Fruit fly (Drosophila melanogaster) whole organism, embryonic: ENCODE results near the gene Scm.

Experiments
- B-H2 ChIP-seq: fragments of 200-800 bp; sonication (Bioruptor generic); optimal IDR thresholded peaks from 2 replicates; lab custom pipeline; 2018; ENCODE audit warnings: missing biosample characterization, mild to moderate bottlenecking, missing genetic modification characterization
- CG11093 ChIP-seq: fragments of 200-800 bp; sonication (Bioruptor generic); IDR thresholded peaks from 3 replicates; pipeline ENCODE4 v1.3.6; 2022; ENCODE audit warnings: missing biosample characterization, missing genetic modification characterization
- CG1529 ChIP-seq: fragments of 200-800 bp; sonication (Bioruptor generic); optimal IDR thresholded peaks from 3 replicates; lab custom pipeline; 2018; ENCODE audit warnings: missing biosample characterization, missing genetic modification characterization
- CG15479 ChIP-seq: fragments of 200-800 bp; sonication (Bioruptor generic); optimal IDR thresholded peaks from 3 replicates; lab custom pipeline; 2019; ENCODE audit warnings: missing biosample characterization, mild to moderate bottlenecking, missing genetic modification characterization, moderate library complexity
- CG17186 ChIP-seq: fragments of 200-800 bp; sonication (Bioruptor generic); optimal IDR thresholded peaks from 3 replicates; lab custom pipeline; 2017; ENCODE audit warnings: missing biosample characterization, missing genetic modification reagents, missing genetic modification characterization
- CG17829 ChIP-seq: fragments of 200-800 bp; optimal IDR thresholded peaks from 2 replicates; lab custom pipeline; 2019; ENCODE audit warnings: missing biosample characterization, mild to moderate bottlenecking, missing genetic modification characterization, moderate library complexity
- CG1792 ChIP-seq: fragments of 200-800 bp; sonication (Bioruptor generic); optimal IDR thresholded peaks from 2 replicates; lab custom pipeline; 2016; ENCODE audit warnings: missing biosample characterization, missing genetic modification characterization
- CG18476 ChIP-seq: fragments of 200-800 bp; sonication (Bioruptor generic); optimal IDR thresholded peaks from 2 replicates; lab custom pipeline; 2016; ENCODE audit warnings: missing biosample characterization, mild to moderate bottlenecking, missing genetic modification characterization
- CG18599 ChIP-seq: fragments of 200-800 bp; sonication (Bioruptor generic); optimal IDR thresholded peaks from 3 replicates; lab custom pipeline; 2017; ENCODE audit warnings: missing biosample characterization, missing genetic modification characterization, mild to moderate bottlenecking, moderate library complexity, missing genetic modification reagents
- CG2116 ChIP-seq: fragments of 200-800 bp; sonication (Bioruptor generic); optimal IDR thresholded peaks from 3 replicates; lab custom pipeline; 2018; ENCODE audit warnings: missing biosample characterization, mild to moderate bottlenecking, missing genetic modification characterization
- CG2120 ChIP-seq: fragments of 200-800 bp; sonication (Bioruptor generic); optimal IDR thresholded peaks from 3 replicates; lab custom pipeline; 2016; ENCODE audit warnings: missing biosample characterization, missing genetic modification characterization
- CG2712 ChIP-seq: fragments of 200-800 bp; optimal IDR thresholded peaks from 3 replicates; lab custom pipeline; 2019; ENCODE audit warnings: missing biosample characterization, mild to moderate bottlenecking, missing genetic modification characterization, moderate library complexity
- CG3163 ChIP-seq: fragments of 200-800 bp; sonication (Bioruptor generic); optimal IDR thresholded peaks from 3 replicates; lab custom pipeline; 2016; ENCODE audit warnings: missing biosample characterization, missing genetic modification characterization
- CG32772 ChIP-seq: fragments of 200-800 bp; sonication (Bioruptor generic); IDR thresholded peaks from 2 replicates; pipeline ENCODE4 v1.3.6; 2022; ENCODE audit warnings: missing biosample characterization, missing genetic modification characterization
- CG6683 ChIP-seq: fragments of 200-800 bp; sonication (Bioruptor generic); optimal IDR thresholded peaks from 2 replicates; lab custom pipeline; 2017; ENCODE audit warnings: missing biosample characterization, mild to moderate bottlenecking, missing genetic modification characterization, missing genetic modification reagents
- CG7786 ChIP-seq: fragments of 200-800 bp; sonication (Bioruptor generic); optimal IDR thresholded peaks from 2 replicates; lab custom pipeline; 2016; ENCODE audit warnings: missing biosample characterization, missing genetic modification characterization
- CG9932 ChIP-seq: fragments of 200-800 bp; sonication (Bioruptor generic); IDR thresholded peaks from 2 replicates; pipeline ENCODE4 v1.3.6; 2022; ENCODE audit warnings: missing biosample characterization, missing genetic modification characterization
- E2f1 ChIP-seq: fragments of 200-800 bp; sonication (Bioruptor generic); IDR thresholded peaks from 2 replicates; pipeline ENCODE4 v1.3.6; 2022; ENCODE audit warnings: missing biosample characterization, missing genetic modification characterization
- E2f2 ChIP-seq: fragments of 200-800 bp; sonication (Bioruptor generic); IDR thresholded peaks from 2 replicates; pipeline ENCODE4 v1.3.6; 2022; ENCODE audit warnings: missing biosample characterization, missing genetic modification characterization
- Fer2 ChIP-seq: fragments of 200-800 bp; sonication (Bioruptor generic); optimal IDR thresholded peaks from 2 replicates; lab custom pipeline; 2018; ENCODE audit warnings: missing biosample characterization, mild to moderate bottlenecking, missing genetic modification characterization, moderate library complexity
- H15 ChIP-seq: fragments of 200-800 bp; sonication (Bioruptor generic); IDR thresholded peaks from 3 replicates; pipeline ENCODE4 v1.3.6; 2022; ENCODE audit warnings: missing biosample characterization, missing genetic modification characterization
- Hr3 ChIP-seq: fragments of 200-800 bp; sonication (Bioruptor generic); optimal IDR thresholded peaks from 3 replicates; lab custom pipeline; 2016; ENCODE audit warnings: missing biosample characterization, missing genetic modification characterization
- Hsf ChIP-seq: fragments of 200-800 bp; sonication (Bioruptor generic); optimal IDR thresholded peaks from 3 replicates; lab custom pipeline; 2016; ENCODE audit warnings: missing biosample characterization, missing genetic modification characterization
- Lhr ChIP-seq: fragments of 200-800 bp; sonication (Bioruptor generic); optimal IDR thresholded peaks from 3 replicates; lab custom pipeline; 2017; ENCODE audit warnings: mild to moderate bottlenecking, missing biosample characterization, missing genetic modification reagents, missing genetic modification characterization
- MESR4 ChIP-seq: fragments of 200-800 bp; sonication (Bioruptor generic); optimal IDR thresholded peaks from 2 replicates; lab custom pipeline; 2018; ENCODE audit warnings: missing biosample characterization, mild to moderate bottlenecking, missing genetic modification characterization, moderate library complexity
- Meics ChIP-seq: fragments of 200-800 bp; sonication (Bioruptor generic); optimal IDR thresholded peaks from 2 replicates; lab custom pipeline; 2017; ENCODE audit warnings: missing biosample characterization, mild to moderate bottlenecking, missing genetic modification characterization
- NK7.1 ChIP-seq: fragments of 200-800 bp; sonication (Bioruptor generic); optimal IDR thresholded peaks from 3 replicates; lab custom pipeline; 2016; ENCODE audit warnings: missing biosample characterization, missing genetic modification characterization
- Nf-YC ChIP-seq: fragments of 200-800 bp; optimal IDR thresholded peaks from 3 replicates; lab custom pipeline; 2019; ENCODE audit warnings: missing biosample characterization, mild to moderate bottlenecking, missing genetic modification characterization, moderate library complexity
- NfI ChIP-seq: fragments of 200-800 bp; sonication (Bioruptor generic); optimal IDR thresholded peaks from 3 replicates; lab custom pipeline; 2018; ENCODE audit warnings: missing biosample characterization, mild to moderate bottlenecking, missing genetic modification characterization, moderate library complexity
- ac ChIP-seq: fragments of 200-800 bp; sonication (Bioruptor generic); optimal IDR thresholded peaks from 3 replicates; lab custom pipeline; 2017; ENCODE audit warnings: missing biosample characterization, mild to moderate bottlenecking, missing genetic modification characterization
- bowl ChIP-seq: fragments of 200-800 bp; sonication (Bioruptor generic); IDR thresholded peaks from 2 replicates; pipeline ENCODE4 v1.3.6; 2022; ENCODE audit warnings: missing biosample characterization, missing genetic modification characterization
- cas ChIP-seq: fragments of 200-800 bp; sonication (Bioruptor generic); IDR thresholded peaks from 2 replicates; pipeline ENCODE4 v1.3.6; 2022; ENCODE audit warnings: missing biosample characterization, missing genetic modification characterization
- crol ChIP-seq: fragments of 200-800 bp; sonication (Bioruptor generic); IDR thresholded peaks from 2 replicates; pipeline ENCODE4 v1.3.6; 2022; ENCODE audit warnings: missing biosample characterization, missing genetic modification characterization
- cwo ChIP-seq: fragments of 200-800 bp; sonication (Bioruptor generic); optimal IDR thresholded peaks from 3 replicates; lab custom pipeline; 2017; ENCODE audit warnings: missing biosample characterization, missing genetic modification characterization, mild to moderate bottlenecking, moderate library complexity, missing genetic modification reagents
- dati ChIP-seq: fragments of 200-800 bp; sonication (Bioruptor generic); IDR thresholded peaks from 2 replicates; pipeline ENCODE4 v1.3.6; 2022; ENCODE audit warnings: missing biosample characterization, missing genetic modification characterization
- mirr ChIP-seq: fragments of 200-800 bp; sonication (Bioruptor generic); optimal IDR thresholded peaks from 3 replicates; lab custom pipeline; 2018; ENCODE audit warnings: missing biosample characterization, mild to moderate bottlenecking, missing genetic modification characterization
- nerfin-1 ChIP-seq: fragments of 200-800 bp; sonication (Bioruptor generic); optimal IDR thresholded peaks from 3 replicates; lab custom pipeline; 2019; ENCODE audit warnings: missing biosample characterization, mild to moderate bottlenecking, missing genetic modification characterization, moderate library complexity
- nerfin-2 ChIP-seq: fragments of 200-800 bp; sonication (Bioruptor generic); IDR thresholded peaks from 2 replicates; pipeline ENCODE4 v1.3.6; 2022; ENCODE audit warnings: missing biosample characterization, missing genetic modification characterization; ENCODE audit not compliant: partially characterized antibody
- nom ChIP-seq: fragments of 200-800 bp; sonication (Bioruptor generic); optimal IDR thresholded peaks from 2 replicates; lab custom pipeline; 2017; ENCODE audit warnings: missing biosample characterization, missing genetic modification characterization, mild to moderate bottlenecking, moderate library complexity, missing genetic modification reagents
- phol ChIP-seq: fragments of 200-800 bp; sonication (Bioruptor generic); optimal IDR thresholded peaks from 3 replicates; lab custom pipeline; 2018; ENCODE audit warnings: missing biosample characterization, mild to moderate bottlenecking, missing genetic modification characterization, moderate library complexity
- pita ChIP-seq: fragments of 200-800 bp; sonication (Bioruptor generic); optimal IDR thresholded peaks from 2 replicates; lab custom pipeline; 2017; ENCODE audit warnings: missing biosample characterization, mild to moderate bottlenecking, missing genetic modification characterization
- prd ChIP-seq, 3 experiments: fragments of >200 bp in 2 of 3; fragments of 200-800 bp in 1 of 3; sonication (Bioruptor generic) in 1 of 3; optimal IDR thresholded peaks in 2 of 3; IDR thresholded peaks in 1 of 3; 2 replicates in 2 of 3; 3 replicates in 1 of 3; pipeline versions ENCODE4 v1.3.6 to Lab custom; 2017 to 2022; ENCODE audit warnings: missing biosample characterization in 1 of 3, missing genetic modification characterization in 1 of 3
- pzg ChIP-seq: fragments of 200-800 bp; sonication (Bioruptor generic); optimal IDR thresholded peaks from 3 replicates; lab custom pipeline; 2018; ENCODE audit warnings: missing biosample characterization, mild to moderate bottlenecking, missing genetic modification characterization, moderate library complexity
- repo ChIP-seq: fragments of 200-800 bp; sonication (Bioruptor generic); optimal IDR thresholded peaks from 2 replicates; lab custom pipeline; 2016; ENCODE audit warnings: missing biosample characterization, missing genetic modification characterization
- sc ChIP-seq, 3 experiments: fragments of >200 bp in 2 of 3; fragments of 200-800 bp in 1 of 3; sonication (Bioruptor generic) in 1 of 3; optimal IDR thresholded peaks; 2 replicates in 2 of 3; 3 replicates in 1 of 3; lab custom pipeline; 2017; ENCODE audit warnings: mild to moderate bottlenecking in 1 of 3, missing biosample characterization in 1 of 3, missing genetic modification characterization in 1 of 3, missing genetic modification reagents in 1 of 3
- sna ChIP-seq: fragments of 200-800 bp; sonication (Bioruptor generic); IDR thresholded peaks from 2 replicates; pipeline ENCODE4 v1.3.6; 2022; ENCODE audit warnings: missing biosample characterization, missing genetic modification characterization; ENCODE audit not compliant: partially characterized antibody
- sob ChIP-seq: fragments of 200-800 bp; sonication (Bioruptor generic); IDR thresholded peaks from 2 replicates; pipeline ENCODE4 v1.3.6; 2022; ENCODE audit warnings: missing biosample characterization, missing genetic modification characterization
- tll ChIP-seq, 2 experiments: fragments of 200-800 bp in 1 of 2; fragments of >200 bp in 1 of 2; sonication (Bioruptor generic) in 1 of 2; optimal IDR thresholded peaks; 2 replicates each; lab custom pipeline; 2017 to 2019; ENCODE audit warnings: missing biosample characterization in 2 of 2, missing genetic modification characterization in 2 of 2, mild to moderate bottlenecking in 1 of 2, moderate library complexity in 1 of 2
- zf30C ChIP-seq: fragments of 200-800 bp; sonication (Bioruptor generic); optimal IDR thresholded peaks from 3 replicates; lab custom pipeline; 2018; ENCODE audit warnings: missing biosample characterization, mild to moderate bottlenecking, missing genetic modification characterization

The Scm gene

DNA sequence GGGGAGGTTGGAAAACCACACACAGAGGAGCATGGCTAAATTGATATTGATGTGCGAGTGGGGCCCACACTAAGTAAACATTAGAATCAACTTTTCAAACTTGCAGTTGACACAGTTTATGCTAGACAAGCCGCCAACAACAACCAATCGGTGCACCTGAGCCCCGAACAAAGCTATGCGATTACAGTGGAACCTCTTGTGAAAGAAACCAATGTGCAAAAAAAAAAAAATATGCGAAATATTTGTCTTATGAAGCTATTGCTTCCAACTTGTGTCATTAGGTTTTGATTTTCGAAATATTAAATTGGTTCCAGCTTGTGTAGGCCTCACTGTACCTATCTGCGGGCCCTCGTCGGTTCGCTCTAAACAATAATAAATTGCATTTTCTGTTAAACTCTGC is 19.1 kb downstream of the Scm start (continued):
- TF ChIP-seq CG32772 (GFP tag; lab: Robert Waterston, UW), result peak; percentile 88
- no peak for TF ChIP-seq pzg (GFP tag; lab: Kevin White, UChicago)
- peak; percentile 79 for TF ChIP-seq H15 (GFP tag; lab: Robert Waterston, UW)
- no peak for TF ChIP-seq CG15479
- TF ChIP-seq MESR4, result no peak
- TF ChIP-seq crol (GFP tag; lab: Robert Waterston, UW), result peak; percentile 32; the same call in 1 of the 2 replicates
- no peak for TF ChIP-seq nerfin-2
- TF ChIP-seq B-H2 (GFP tag; lab: Kevin White, UChicago), result no peak
- peak; percentile 46 for TF ChIP-seq Hr3 (GFP tag; lab: Kevin White, UChicago)
- TF ChIP-seq CG6683 (GFP tag; lab: Kevin White, UChicago), result peak; percentile 2
- peak; percentile 62 for TF ChIP-seq CG1529 (GFP tag; lab: Kevin White, UChicago)
- no peak for TF ChIP-seq tll (GFP tag; optimal IDR thresholded peaks at IDR 0.05; lab: Kevin White, UChicago)
- TF ChIP-seq cas (GFP tag; lab: Robert Waterston, UW), result 0 out of 2 replicates have a peak, but pooled peaks have one; percentile 24
- TF ChIP-seq CG18599 (GFP tag; lab: Kevin White, UChicago), result peak; percentile 64
- TF ChIP-seq pita (GFP tag; lab: Kevin White, UChicago), result no peak
- TF ChIP-seq CG17186, result peak; percentile 35
- TF ChIP-seq ac (GFP tag; lab: Kevin White, UChicago), result peak; percentile 25
- peak; percentile 46; the same call in 1 of the 2 replicates for TF ChIP-seq E2f2 (GFP tag; lab: Robert Waterston, UW)
- TF ChIP-seq E2f1 (GFP tag; lab: Robert Waterston, UW), result peak; percentile 69
- peak; percentile 69 for TF ChIP-seq NfI
- TF ChIP-seq CG18476 (GFP tag; lab: Kevin White, UChicago), result peak; percentile 46
- peak; percentile 62 for TF ChIP-seq CG2712 (tag; lab: Kevin White, UChicago)
- TF ChIP-seq NK7.1 (GFP tag; lab: Kevin White, UChicago), result peak; percentile 14
- peak; percentile 65 for TF ChIP-seq bowl
- TF ChIP-seq CG9932 (GFP tag; lab: Robert Waterston, UW), result peak; percentile 44; the same call in 1 of the 2 replicates
- peak; percentile 65 for TF ChIP-seq CG17829 (tag; lab: Kevin White, UChicago)
- TF ChIP-seq Lhr (GFP tag; lab: Kevin White, UChicago), result peak; percentile 25
- TF ChIP-seq Meics (GFP tag; lab: Kevin White, UChicago), result peak; percentile 54
- no peak for TF ChIP-seq CG3163 (GFP tag; lab: Kevin White, UChicago)
- TF ChIP-seq Nf-YC (tag; lab: Kevin White, UChicago), result peak; percentile 16
- peak; percentile 51 for TF ChIP-seq CG1792 (GFP tag; lab: Kevin White, UChicago)
- peak; percentile 6 for TF ChIP-seq CG2116
- TF ChIP-seq repo (GFP tag; lab: Kevin White, UChicago), result peak; percentile 74
- TF ChIP-seq phol, result peak; percentile 75
- peak; percentile 80 for TF ChIP-seq sob (GFP tag; lab: Robert Waterston, UW)
- peak; percentile 52; the same call in 1 of the 3 replicates for TF ChIP-seq CG11093 (GFP tag; lab: Robert Waterston, UW)
- TF ChIP-seq zf30C (GFP tag; lab: Kevin White, UChicago), result no peak
- peak; percentile 51 for TF ChIP-seq nerfin-1
- peak; percentile 59 for TF ChIP-seq CG7786 (GFP tag; lab: Kevin White, UChicago)
- TF ChIP-seq CG2120 (GFP tag; lab: Kevin White, UChicago), result peak; percentile 44
- TF ChIP-seq dati (GFP tag; lab: Robert Waterston, UW), result peak; percentile 70
- TF ChIP-seq mirr (GFP tag; lab: Kevin White, UChicago), result no peak
- TF ChIP-seq sc (optimal IDR thresholded peaks at IDR 0.05; lab: Kevin White, UChicago), result no peak
- TF ChIP-seq sc (GFP tag; optimal IDR thresholded peaks at IDR 0.05; lab: Kevin White, UChicago), result peak; percentile 32
- TF ChIP-seq cwo, result peak; percentile 34
- TF ChIP-seq nom (GFP tag; lab: Kevin White, UChicago), result no peak
- peak; percentile 26 for TF ChIP-seq Fer2
- TF ChIP-seq sna, result no peak
- peak; percentile 72 for TF ChIP-seq Hsf (GFP tag; lab: Kevin White, UChicago)
- no peak for TF ChIP-seq prd (optimal IDR thresholded peaks at IDR 0.05; lab: Kevin White, UChicago)
- peak; percentile 91 for TF ChIP-seq prd (GFP tag; IDR thresholded peaks at IDR 0.05; lab: Robert Waterston, UW)
